Worm (Caenorhabditis elegans) whole organism, L4 larva: ENCODE measurements around the gene tyr-6.
A peak's percentile ranks its signal among the peaks of the same experiment; 100 is the strongest.

Experiments
- dmd-8 ChIP-seq: fragments of 200-800 bp; sonication (Bioruptor generic); IDR thresholded peaks from 2 replicates; pipeline ENCODE4 v1.3.6; 2022; ENCODE audit warnings: missing genetic modification characterization, missing compliant biosample characterization
- lin-39 ChIP-seq: fragments of 150-350 bp; optimal IDR thresholded peaks from 2 replicates; lab custom pipeline; 2014; ENCODE audit warnings: missing biosample characterization, missing genetic modification reagents, missing genetic modification characterization
- nhr-77 ChIP-seq: fragments of 150-350 bp; optimal IDR thresholded peaks from 2 replicates; lab custom pipeline; 2014; ENCODE audit warnings: missing biosample characterization, missing genetic modification characterization
- pqm-1 ChIP-seq: sonication (generic microtip); optimal IDR thresholded peaks from 2 replicates; lab custom pipeline; 2017; ENCODE audit warnings: missing biosample characterization, missing genetic modification characterization
- snpc-4 ChIP-seq: fragments of 150-350 bp; optimal IDR thresholded peaks from 2 replicates; lab custom pipeline; 2014; ENCODE audit warnings: missing biosample characterization, missing genetic modification characterization
- ztf-11 ChIP-seq: fragments of 150-350 bp; optimal IDR thresholded peaks from 2 replicates; lab custom pipeline; 2014; ENCODE audit warnings: missing biosample characterization, missing genetic modification characterization

DNA sequence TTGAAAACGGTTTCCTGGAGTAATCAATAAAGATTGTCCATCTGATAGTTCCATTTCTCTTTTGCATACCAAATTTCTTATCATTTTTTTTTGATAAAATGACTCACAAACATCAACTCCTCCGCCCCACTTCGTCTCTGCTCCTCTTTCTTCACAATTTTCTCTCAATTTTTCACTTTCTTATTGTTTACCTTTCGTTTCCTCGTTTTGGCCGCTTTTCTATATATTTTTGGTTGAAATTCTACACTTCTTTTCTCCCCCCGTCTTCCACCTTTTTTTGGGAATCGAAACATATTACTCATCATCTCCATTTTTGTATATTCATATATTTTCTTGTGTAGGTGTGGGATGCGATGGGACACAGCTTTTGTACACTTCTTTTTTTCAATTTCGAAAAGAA, 22.4 kb downstream of the tyr-6 start:
- TF ChIP-seq dmd-8 (GFP tag; lab: Robert Waterston, UW) (no peak), snpc-4 (tag; lab: Kevin White, UChicago) (no peak), lin-39 (no peak), ztf-11 (tag; lab: Kevin White, UChicago) (no peak), nhr-77 (no peak), pqm-1 (peak; percentile 75)
